Fruit fly (Drosophila melanogaster) whole organism, embryonic: ENCODE results near the gene CG42728.
A peak's percentile ranks its signal among the peaks of the same experiment; 100 is the strongest.

ENCODE experiments used
- Aef1 ChIP-seq: fragments of 200-800 bp; sonication (Bioruptor generic); IDR thresholded peaks from 3 replicates; pipeline ENCODE4 v1.3.6; 2022; ENCODE audit warnings: missing biosample characterization, missing genetic modification characterization
- CG10366 ChIP-seq: fragments of 200-800 bp; sonication (Bioruptor generic); IDR thresholded peaks from 2 replicates; pipeline ENCODE4 v1.3.6; 2022; ENCODE audit warnings: missing biosample characterization, missing genetic modification characterization
- CG11247 ChIP-seq: fragments of 200-800 bp; sonication (Bioruptor generic); IDR thresholded peaks from 2 replicates; pipeline ENCODE4 v1.3.6; 2022; ENCODE audit warnings: missing biosample characterization, missing genetic modification characterization
- CG13287 ChIP-seq: fragments of 200-800 bp; sonication (Bioruptor generic); IDR thresholded peaks from 2 replicates; pipeline ENCODE4 v1.3.6; 2022; ENCODE audit warnings: missing biosample characterization, missing genetic modification characterization; ENCODE audit not compliant: partially characterized antibody
- CG15073 ChIP-seq: fragments of 200-800 bp; sonication (Bioruptor generic); optimal IDR thresholded peaks from 2 replicates; lab custom pipeline; 2016; ENCODE audit warnings: missing biosample characterization, missing genetic modification characterization
- CG15269 ChIP-seq: fragments of 200-800 bp; sonication (Bioruptor generic); optimal IDR thresholded peaks from 2 replicates; lab custom pipeline; 2018; ENCODE audit warnings: missing biosample characterization, mild to moderate bottlenecking, missing genetic modification characterization, moderate library complexity
- CG15514 ChIP-seq: fragments of 200-800 bp; sonication (Bioruptor generic); optimal IDR thresholded peaks from 3 replicates; lab custom pipeline; 2017; ENCODE audit warnings: missing biosample characterization, missing genetic modification characterization, mild to moderate bottlenecking, moderate library complexity, missing genetic modification reagents
- CG17612 ChIP-seq: fragments of 200-800 bp; sonication (Bioruptor generic); IDR thresholded peaks from 2 replicates; pipeline ENCODE4 v1.3.6; 2022; ENCODE audit warnings: missing biosample characterization, missing genetic modification characterization
- CG18262 ChIP-seq: fragments of 200-800 bp; optimal IDR thresholded peaks from 3 replicates; lab custom pipeline; 2019; ENCODE audit warnings: missing biosample characterization, mild to moderate bottlenecking, missing genetic modification characterization, moderate library complexity
- CG30020 ChIP-seq: fragments of 200-800 bp; optimal IDR thresholded peaks from 2 replicates; lab custom pipeline; 2019; ENCODE audit warnings: missing biosample characterization, mild to moderate bottlenecking, missing genetic modification characterization, moderate library complexity
- CG3163 ChIP-seq: fragments of 200-800 bp; sonication (Bioruptor generic); optimal IDR thresholded peaks from 3 replicates; lab custom pipeline; 2016; ENCODE audit warnings: missing biosample characterization, missing genetic modification characterization
- CG32767 ChIP-seq: fragments of 200-800 bp; sonication (Bioruptor generic); IDR thresholded peaks from 2 replicates; pipeline ENCODE4 v1.3.6; 2022; ENCODE audit warnings: missing biosample characterization, missing genetic modification characterization
- CG34224 ChIP-seq: fragments of 200-800 bp; sonication (Bioruptor generic); IDR thresholded peaks from 3 replicates; pipeline ENCODE4 v1.3.6; 2022; ENCODE audit warnings: missing biosample characterization, missing genetic modification characterization; ENCODE audit not compliant: partially characterized antibody
- CG6791 ChIP-seq: fragments of 200-800 bp; sonication (Bioruptor generic); IDR thresholded peaks from 3 replicates; pipeline ENCODE4 v1.3.6; 2022; ENCODE audit warnings: missing biosample characterization, missing genetic modification characterization; ENCODE audit not compliant: partially characterized antibody
- CG7271 ChIP-seq: fragments of 200-800 bp; sonication (Bioruptor generic); optimal IDR thresholded peaks from 2 replicates; lab custom pipeline; 2018; ENCODE audit warnings: missing biosample characterization, mild to moderate bottlenecking, missing genetic modification characterization, moderate library complexity
- CHES-1-like ChIP-seq: fragments of 200-800 bp; sonication (Bioruptor generic); optimal IDR thresholded peaks from 2 replicates; lab custom pipeline; 2016; ENCODE audit warnings: missing biosample characterization, missing genetic modification characterization
- CTCF ChIP-seq: fragments of 200-800 bp; sonication (Bioruptor generic); optimal IDR thresholded peaks from 2 replicates; lab custom pipeline; 2017; ENCODE audit warnings: missing biosample characterization, mild to moderate bottlenecking, missing genetic modification characterization, moderate library complexity
- CoRest ChIP-seq: fragments of 200-800 bp; sonication (Bioruptor generic); optimal IDR thresholded peaks from 3 replicates; lab custom pipeline; 2018; ENCODE audit warnings: missing biosample characterization, mild to moderate bottlenecking, missing genetic modification characterization, moderate library complexity
- Doc3 ChIP-seq: fragments of 200-800 bp; sonication (Bioruptor generic); IDR thresholded peaks from 3 replicates; pipeline ENCODE4 v1.3.6; 2022; ENCODE audit warnings: missing biosample characterization, missing genetic modification characterization; ENCODE audit not compliant: partially characterized antibody
- Dp ChIP-seq: fragments of 200-800 bp; sonication (Bioruptor generic); optimal IDR thresholded peaks from 2 replicates; lab custom pipeline; 2018; ENCODE audit warnings: missing biosample characterization, mild to moderate bottlenecking, missing genetic modification characterization, moderate library complexity
- E2f2 ChIP-seq: fragments of 200-800 bp; sonication (Bioruptor generic); IDR thresholded peaks from 2 replicates; pipeline ENCODE4 v1.3.6; 2022; ENCODE audit warnings: missing biosample characterization, missing genetic modification characterization
- HmgD ChIP-seq: fragments of 200-800 bp; sonication (Bioruptor generic); optimal IDR thresholded peaks from 3 replicates; lab custom pipeline; 2016; ENCODE audit warnings: missing biosample characterization, missing genetic modification characterization
- Lpt ChIP-seq: fragments of >200 bp; optimal IDR thresholded peaks from 2 replicates; lab custom pipeline; 2018; ENCODE audit warnings: missing biosample characterization, missing genetic modification characterization
- Myb ChIP-seq: fragments of 200-800 bp; sonication (Bioruptor generic); optimal IDR thresholded peaks from 2 replicates; lab custom pipeline; 2016; ENCODE audit warnings: missing biosample characterization, missing genetic modification characterization
- Oli ChIP-seq: fragments of 200-800 bp; sonication (Bioruptor generic); optimal IDR thresholded peaks from 2 replicates; lab custom pipeline; 2018; ENCODE audit warnings: missing biosample characterization, mild to moderate bottlenecking, missing genetic modification characterization, moderate library complexity
- Opbp ChIP-seq: fragments of 200-800 bp; sonication (Bioruptor generic); IDR thresholded peaks from 3 replicates; pipeline ENCODE4 v1.3.6; 2022; ENCODE audit warnings: missing biosample characterization, missing genetic modification characterization; ENCODE audit not compliant: partially characterized antibody
- Ptx1 ChIP-seq: fragments of 200-800 bp; sonication (Bioruptor generic); IDR thresholded peaks from 2 replicates; pipeline ENCODE4 v1.3.6; 2022; ENCODE audit warnings: missing biosample characterization, missing genetic modification characterization
- Rfx ChIP-seq: fragments of 200-800 bp; sonication (Bioruptor generic); IDR thresholded peaks from 2 replicates; pipeline ENCODE4 v1.3.6; 2022; ENCODE audit warnings: missing biosample characterization, missing genetic modification characterization
- Scr ChIP-seq: fragments of 200-800 bp; sonication (Bioruptor generic); IDR thresholded peaks from 2 replicates; pipeline ENCODE4 v1.3.6; 2022; ENCODE audit warnings: missing biosample characterization, missing genetic modification characterization; ENCODE audit not compliant: partially characterized antibody
- Side ChIP-seq: fragments of 200-800 bp; sonication (Bioruptor generic); optimal IDR thresholded peaks from 2 replicates; lab custom pipeline; 2016; ENCODE audit warnings: missing biosample characterization, missing genetic modification characterization
- Six4 ChIP-seq: fragments of 200-800 bp; sonication (Bioruptor generic); optimal IDR thresholded peaks from 2 replicates; lab custom pipeline; 2016; ENCODE audit warnings: missing biosample characterization, missing genetic modification characterization
- ac ChIP-seq: fragments of 200-800 bp; sonication (Bioruptor generic); optimal IDR thresholded peaks from 3 replicates; lab custom pipeline; 2017; ENCODE audit warnings: missing biosample characterization, mild to moderate bottlenecking, missing genetic modification characterization
- amos ChIP-seq: fragments of 200-800 bp; sonication (Bioruptor generic); IDR thresholded peaks from 2 replicates; pipeline ENCODE4 v1.3.6; 2022; ENCODE audit warnings: missing biosample characterization, missing genetic modification characterization; ENCODE audit not compliant: partially characterized antibody
- caup ChIP-seq: fragments of 200-800 bp; sonication (Bioruptor generic); optimal IDR thresholded peaks from 3 replicates; lab custom pipeline; 2017; ENCODE audit warnings: missing biosample characterization, mild to moderate bottlenecking, missing genetic modification characterization, moderate library complexity; ENCODE audit not compliant: severe bottlenecking
- dysf ChIP-seq: fragments of 200-800 bp; sonication (Bioruptor generic); IDR thresholded peaks from 3 replicates; pipeline ENCODE4 v1.3.6; 2022; ENCODE audit warnings: missing biosample characterization, missing genetic modification characterization
- fu2 ChIP-seq: fragments of 200-800 bp; sonication (Bioruptor generic); optimal IDR thresholded peaks from 2 replicates; lab custom pipeline; 2016; ENCODE audit warnings: missing biosample characterization, missing genetic modification characterization
- gt ChIP-seq: fragments of 200-800 bp; sonication (Bioruptor generic); IDR thresholded peaks from 2 replicates; pipeline ENCODE4 v1.3.6; 2022; ENCODE audit warnings: missing biosample characterization, missing genetic modification characterization
- mirr ChIP-seq: fragments of 200-800 bp; sonication (Bioruptor generic); optimal IDR thresholded peaks from 3 replicates; lab custom pipeline; 2018; ENCODE audit warnings: missing biosample characterization, mild to moderate bottlenecking, missing genetic modification characterization
- nerfin-1 ChIP-seq: fragments of 200-800 bp; sonication (Bioruptor generic); optimal IDR thresholded peaks from 3 replicates; lab custom pipeline; 2019; ENCODE audit warnings: missing biosample characterization, mild to moderate bottlenecking, missing genetic modification characterization, moderate library complexity
- odd ChIP-seq: fragments of 200-800 bp; sonication (Bioruptor generic); optimal IDR thresholded peaks from 2 replicates; lab custom pipeline; 2017; ENCODE audit warnings: missing biosample characterization, mild to moderate bottlenecking, missing genetic modification characterization
- prd ChIP-seq, 3 experiments: fragments of >200 bp in 2 of 3; fragments of 200-800 bp in 1 of 3; sonication (Bioruptor generic) in 1 of 3; optimal IDR thresholded peaks in 2 of 3; IDR thresholded peaks in 1 of 3; 2 replicates in 2 of 3; 3 replicates in 1 of 3; pipeline versions ENCODE4 v1.3.6 to Lab custom; 2017 to 2022; ENCODE audit warnings: missing biosample characterization in 1 of 3, missing genetic modification characterization in 1 of 3
- tll ChIP-seq, 2 experiments: fragments of 200-800 bp in 1 of 2; fragments of >200 bp in 1 of 2; sonication (Bioruptor generic) in 1 of 2; optimal IDR thresholded peaks; 2 replicates each; lab custom pipeline; 2017 to 2019; ENCODE audit warnings: missing biosample characterization in 2 of 2, missing genetic modification characterization in 2 of 2, mild to moderate bottlenecking in 1 of 2, moderate library complexity in 1 of 2
- tup ChIP-seq: fragments of 200-800 bp; sonication (Bioruptor generic); optimal IDR thresholded peaks from 2 replicates; lab custom pipeline; 2016; ENCODE audit warnings: missing biosample characterization, mild to moderate bottlenecking, missing genetic modification characterization, moderate library complexity
- unpg ChIP-seq: fragments of 200-800 bp; sonication (Bioruptor generic); optimal IDR thresholded peaks from 3 replicates; lab custom pipeline; 2018; ENCODE audit warnings: missing biosample characterization, mild to moderate bottlenecking, missing genetic modification characterization, moderate library complexity
- vfl ChIP-seq: fragments of 200-800 bp; sonication (Bioruptor generic); optimal IDR thresholded peaks from 2 replicates; lab custom pipeline; 2016; ENCODE audit warnings: missing biosample characterization, missing genetic modification characterization
- wdn ChIP-seq: fragments of 200-800 bp; sonication (Bioruptor generic); IDR thresholded peaks from 2 replicates; pipeline ENCODE4 v1.3.6; 2022; ENCODE audit warnings: missing biosample characterization, missing genetic modification characterization
- wek ChIP-seq: fragments of 200-800 bp; sonication (Bioruptor generic); optimal IDR thresholded peaks from 3 replicates; lab custom pipeline; 2018; ENCODE audit warnings: missing biosample characterization, mild to moderate bottlenecking, missing genetic modification characterization, moderate library complexity
- zen ChIP-seq: fragments of 200-800 bp; sonication (Bioruptor generic); optimal IDR thresholded peaks from 3 replicates; lab custom pipeline; 2018; ENCODE audit warnings: missing biosample characterization, mild to moderate bottlenecking, missing genetic modification characterization, moderate library complexity
- zfh2 ChIP-seq: fragments of 200-800 bp; sonication (Bioruptor generic); optimal IDR thresholded peaks from 2 replicates; lab custom pipeline; 2016; ENCODE audit warnings: missing biosample characterization, missing genetic modification characterization

Gene CG42728

dm6 chr3L:15553993-15554644 lies 26.1 kb upstream of the CG42728 start, which contains the start of gene AGO2 (continued):
- TF ChIP-seq mirr (GFP tag; lab: Kevin White, UChicago) (peak; percentile 32), CG17612 (GFP tag; lab: Robert Waterston, UW) (no peak), vfl (GFP tag; lab: Kevin White, UChicago) (no peak), CG30020 (tag; lab: Kevin White, UChicago) (peak; percentile 63), CG10366 (GFP tag; lab: Robert Waterston, UW) (no peak), CTCF (GFP tag; lab: Kevin White, UChicago) (peak; percentile 61), Opbp (GFP tag; lab: Robert Waterston, UW) (peak; percentile 62; the same call in 2 of the 3 replicates), CG15269 (no peak), E2f2 (peak; percentile 94), ac (GFP tag; lab: Kevin White, UChicago) (peak; percentile 55), CG13287 (GFP tag; lab: Robert Waterston, UW) (peak; percentile 80), Rfx (GFP tag; lab: Robert Waterston, UW) (no peak), CG32767 (no peak), caup (GFP tag; lab: Kevin White, UChicago) (no peak), CG34224 (GFP tag; lab: Robert Waterston, UW) (peak; percentile 83), HmgD (GFP tag; lab: Kevin White, UChicago) (peak; percentile 91), Six4 (GFP tag; lab: Kevin White, UChicago) (peak; percentile 17), CG15073 (GFP tag; lab: Kevin White, UChicago) (no peak), dysf (GFP tag; lab: Robert Waterston, UW) (no peak), CG3163 (GFP tag; lab: Kevin White, UChicago) (peak; percentile 32), amos (GFP tag; lab: Robert Waterston, UW) (peak; percentile 74), fu2 (GFP tag; lab: Kevin White, UChicago) (peak; percentile 29), Myb (GFP tag; lab: Kevin White, UChicago) (peak; percentile 26), CG15514 (GFP tag; lab: Kevin White, UChicago) (peak; percentile 66), CG6791 (peak; percentile 70; the same call in 1 of the 3 replicates), CG7271 (tag; lab: Kevin White, UChicago) (peak; percentile 48), prd (optimal IDR thresholded peaks at IDR 0.05; lab: Kevin White, UChicago) (no peak), prd (GFP tag; IDR thresholded peaks at IDR 0.05; lab: Robert Waterston, UW) (0 out of 3 replicates have a peak, but pooled peaks have one; percentile 14), Lpt (GFP tag; lab: Kevin White, UChicago) (no peak), wek (peak; percentile 17), CG18262 (tag; lab: Kevin White, UChicago) (peak; percentile 20), CoRest (tag; lab: Kevin White, UChicago) (peak; percentile 23), CG11247 (GFP tag; lab: Robert Waterston, UW) (no peak), Doc3 (peak; percentile 45; the same call in 1 of the 3 replicates), zfh2 (peak; percentile 9), nerfin-1 (tag; lab: Kevin White, UChicago) (peak; percentile 21), CHES-1-like (peak; percentile 54), Aef1 (GFP tag; lab: Robert Waterston, UW) (peak; percentile 70), Oli (tag; lab: Kevin White, UChicago) (no peak), odd (peak; percentile 20), wdn (no peak), Ptx1 (GFP tag; lab: Robert Waterston, UW) (no peak), Dp (GFP tag; lab: Kevin White, UChicago) (peak; percentile 92), Side (GFP tag; lab: Kevin White, UChicago) (peak; percentile 51), tup (GFP tag; lab: Kevin White, UChicago) (no peak), zen (tag; lab: Kevin White, UChicago) (no peak), gt (GFP tag; lab: Robert Waterston, UW) (no peak), unpg (peak; percentile 6), tll (GFP tag; optimal IDR thresholded peaks at IDR 0.05; lab: Kevin White, UChicago) (no peak), Scr (GFP tag; lab: Robert Waterston, UW) (peak; percentile 65)
